Fruit fly (Drosophila melanogaster): ENCODE data around the gene CG4907.

The CG4907 gene

DNA sequence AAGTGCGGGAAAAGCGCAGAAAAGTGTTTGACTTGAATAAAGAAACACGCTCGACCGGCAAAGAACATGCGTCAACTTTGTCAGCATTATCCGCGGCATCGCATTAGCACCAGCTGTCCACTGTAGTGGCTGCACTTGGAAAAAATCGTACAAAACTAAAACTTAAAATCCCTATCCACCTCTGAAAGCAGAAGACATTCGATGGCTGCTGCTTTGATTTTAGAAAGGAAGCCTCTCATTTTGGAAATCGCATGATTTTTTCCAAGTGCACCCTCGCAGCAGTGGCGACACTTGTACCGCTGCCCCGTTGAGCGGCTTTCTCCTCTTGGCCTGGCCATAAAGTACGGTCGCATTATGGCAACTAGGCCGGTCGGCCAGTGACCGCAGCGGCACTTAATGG is 46.3 kb downstream of the CG4907 start (continued):
- TF ChIP-seq CG2120 (GFP tag; optimal IDR thresholded peaks at IDR 0.05) (peak; percentile 47), Ada2b (GFP tag; IDR thresholded peaks at IDR 0.05) (peak; percentile 70), lab (GFP tag; optimal IDR thresholded peaks at IDR 0.05) (peak; percentile 41), CG10274 (GFP tag; optimal IDR thresholded peaks at IDR 0.05) (no peak), CG8765 (GFP tag; IDR thresholded peaks at IDR 0.05) (no peak), CG11247 (GFP tag; IDR thresholded peaks at IDR 0.05) (no peak), CG4404 (GFP tag; IDR thresholded peaks at IDR 0.05) (no peak), CG9609 (GFP tag; optimal IDR thresholded peaks at IDR 0.05) (no peak), gsb-n (tag; optimal IDR thresholded peaks at IDR 0.05) (no peak), slbo (GFP tag; IDR thresholded peaks at IDR 0.05) (peak; percentile 76), CG11456 (GFP tag; IDR thresholded peaks at IDR 0.05) (peak; percentile 62; the same call in 1 of the 3 replicates), az2 (GFP tag; optimal IDR thresholded peaks at IDR 0.05) (peak; percentile 48), Blimp-1 (GFP tag; optimal IDR thresholded peaks at IDR 0.05) (peak; percentile 63), CG8944 (GFP tag; optimal IDR thresholded peaks at IDR 0.05) (no peak), wdn (GFP tag; IDR thresholded peaks at IDR 0.05) (0 out of 2 replicates have a peak, but pooled peaks have one; percentile 27), zf30C (GFP tag; optimal IDR thresholded peaks at IDR 0.05) (no peak), jumu (GFP tag; optimal IDR thresholded peaks at IDR 0.05) (peak; percentile 17), CrebB (tag; optimal IDR thresholded peaks at IDR 0.05) (no peak), CG1529 (GFP tag; optimal IDR thresholded peaks at IDR 0.05) (peak; percentile 9), lbe (GFP tag; optimal IDR thresholded peaks at IDR 0.05) (no peak), oc (tag; optimal IDR thresholded peaks at IDR 0.05) (peak; percentile 63), GATAe (GFP tag; conservative IDR thresholded peaks at IDR 0.05) (no peak), CG6254 (GFP tag; optimal IDR thresholded peaks at IDR 0.05) (no peak), CG12942 (GFP tag; optimal IDR thresholded peaks at IDR 0.05) (peak; percentile 52), E2f2 (GFP tag; IDR thresholded peaks at IDR 0.05) (no peak), CG17361 (GFP tag; IDR thresholded peaks at IDR 0.05) (0 out of 3 replicates have a peak, but pooled peaks have one; percentile 22), inv (GFP tag; IDR thresholded peaks at IDR 0.05; ENCODE audit: partially characterized antibody) (no peak), Hmr (GFP tag; optimal IDR thresholded peaks at IDR 0.05) (peak; percentile 14), her (GFP tag; optimal IDR thresholded peaks at IDR 0.05) (peak; percentile 41), Atf6 (GFP tag; IDR thresholded peaks at IDR 0.05) (no peak), ara (GFP tag; IDR thresholded peaks at IDR 0.05) (peak; percentile 49; the same call in 1 of the 2 replicates), CG13424 (tag; optimal IDR thresholded peaks at IDR 0.05) (peak; percentile 32), prd (optimal IDR thresholded peaks at IDR 0.05) (no peak), prd (GFP tag; IDR thresholded peaks at IDR 0.05) (peak; percentile 68; the same call in 2 of the 3 replicates), CG15479 (GFP tag; optimal IDR thresholded peaks at IDR 0.05) (no peak), CG15269 (tag; optimal IDR thresholded peaks at IDR 0.05) (peak; percentile 21), CG10321 (GFP tag; IDR thresholded peaks at IDR 0.05) (no peak), CG7987 (GFP tag; optimal IDR thresholded peaks at IDR 0.05) (no peak), CoRest (tag; optimal IDR thresholded peaks at IDR 0.05) (peak; percentile 19), ap (GFP tag; IDR thresholded peaks at IDR 0.05) (peak; percentile 38; the same call in 1 of the 2 replicates), NfI (GFP tag; optimal IDR thresholded peaks at IDR 0.05) (peak; percentile 29), CG6689 (GFP tag; IDR thresholded peaks at IDR 0.05) (peak; percentile 57; the same call in 1 of the 2 replicates), wor (GFP tag; IDR thresholded peaks at IDR 0.05) (peak; percentile 60), CG17385 (GFP tag; optimal IDR thresholded peaks at IDR 0.05) (peak; percentile 38), CHES-1-like (GFP tag; optimal IDR thresholded peaks at IDR 0.05) (no peak), mam (GFP tag; optimal IDR thresholded peaks at IDR 0.05) (peak; percentile 27), nerfin-1 (tag; optimal IDR thresholded peaks at IDR 0.05) (no peak), Dref (GFP tag; IDR thresholded peaks at IDR 0.05) (no peak), CG9876 (GFP tag; optimal IDR thresholded peaks at IDR 0.05) (peak; percentile 34), crc (GFP tag; optimal IDR thresholded peaks at IDR 0.05) (no peak), z (GFP tag; IDR thresholded peaks at IDR 0.05) (no peak), sima (GFP tag; optimal IDR thresholded peaks at IDR 0.05) (no peak)

All from whole organism, embryonic.